5 worm cellular contexts compared by ENCODE assay signal in genomic region chrIV:11903676-11904075, ce11.
TF ChIP-seq lines count a peak whose summit lies in the region.

No protein-coding gene starts in this region.

TF ChIP-seq in whole organism, L1 larva, 84 proteins besides CTCF, POLR2A, EP300 and RAD21:
- TF ChIP-seq nhr-85 (tag; lab: Kevin White, UChicago) (peak; percentile 64), ama-1 (optimal IDR thresholded peaks at IDR 0.05; lab: Kevin White, UChicago) (no peak), lin-14 (GFP tag; optimal IDR thresholded peaks at IDR 0.05; lab: Kevin White, UChicago) (peak; percentile 9), ztf-11 (tag; optimal IDR thresholded peaks at IDR 0.05; lab: Kevin White, UChicago) (no peak)
TF ChIP-seq in whole organism, L1 larva: peak in this region for 2.

TF ChIP-seq in whole organism, L2 larva, 48 proteins besides CTCF, POLR2A, EP300 and RAD21:
- TF ChIP-seq Y55F3AM.14 (GFP tag; optimal IDR thresholded peaks at IDR 0.05; lab: Kevin White, UChicago): no peak
- no peak for TF ChIP-seq nhr-10 (tag; optimal IDR thresholded peaks at IDR 0.05; lab: Kevin White, UChicago)
- no peak for TF ChIP-seq dmd-4 (tag; optimal IDR thresholded peaks at IDR 0.05; lab: Kevin White, UChicago)
- TF ChIP-seq egl-27 (tag; optimal IDR thresholded peaks at IDR 0.05; lab: Kevin White, UChicago): no peak
- TF ChIP-seq F13H6.1 (tag; optimal IDR thresholded peaks at IDR 0.05; lab: Kevin White, UChicago): no peak
- peak; percentile 58 for TF ChIP-seq ceh-16 (tag; optimal IDR thresholded peaks at IDR 0.05; lab: Kevin White, UChicago)
- TF ChIP-seq ZK546.5 (tag; optimal IDR thresholded peaks at IDR 0.05; lab: Kevin White, UChicago): no peak
- TF ChIP-seq sma-9 (GFP tag; optimal IDR thresholded peaks at IDR 0.05; lab: Kevin White, UChicago): peak; percentile 6
- TF ChIP-seq sma-9 (tag; optimal IDR thresholded peaks at IDR 0.05; lab: Kevin White, UChicago): no peak
- no peak for TF ChIP-seq ztf-4 (tag; optimal IDR thresholded peaks at IDR 0.05; lab: Kevin White, UChicago)
- TF ChIP-seq nhr-25 (tag; optimal IDR thresholded peaks at IDR 0.05; lab: Kevin White, UChicago): no peak
- TF ChIP-seq nhr-237 (tag; optimal IDR thresholded peaks at IDR 0.05; lab: Kevin White, UChicago): no peak
- TF ChIP-seq elt-1 (tag; optimal IDR thresholded peaks at IDR 0.05; lab: Kevin White, UChicago): peak; percentile 56
- no peak for TF ChIP-seq sma-3 (GFP tag; optimal IDR thresholded peaks at IDR 0.05; lab: Kevin White, UChicago)
- no peak for TF ChIP-seq lsy-2 (tag; optimal IDR thresholded peaks at IDR 0.05; lab: Kevin White, UChicago)
- no peak for TF ChIP-seq lin-11 (tag; optimal IDR thresholded peaks at IDR 0.05; lab: Kevin White, UChicago)
- no peak for TF ChIP-seq nhr-23 (tag; optimal IDR thresholded peaks at IDR 0.05; lab: Kevin White, UChicago)
- no peak for TF ChIP-seq fos-1 (tag; optimal IDR thresholded peaks at IDR 0.05; lab: Kevin White, UChicago)
- TF ChIP-seq ztf-11 (tag; optimal IDR thresholded peaks at IDR 0.05; lab: Kevin White, UChicago): no peak
- no peak for TF ChIP-seq C34F6.9 (tag; optimal IDR thresholded peaks at IDR 0.05; lab: Kevin White, UChicago)

TF ChIP-seq in whole organism, L3 larva, 47 proteins besides CTCF, POLR2A, EP300 and RAD21:
- TF ChIP-seq elt-1 (tag; optimal IDR thresholded peaks at IDR 0.05; lab: Kevin White, UChicago) (peak; percentile 70), mml-1 (tag; optimal IDR thresholded peaks at IDR 0.05; lab: Kevin White, UChicago) (no peak), tbx-2 (tag; optimal IDR thresholded peaks at IDR 0.05; lab: Kevin White, UChicago) (no peak), nhr-43 (tag; optimal IDR thresholded peaks at IDR 0.05; lab: Kevin White, UChicago; ENCODE audit: poor library complexity, severe bottlenecking) (peak; percentile 61)
TF ChIP-seq in whole organism, L3 larva: peak in this region for 2.

TF ChIP-seq in whole organism, L4 larva, 104 proteins besides CTCF, POLR2A, EP300 and RAD21:
- TF ChIP-seq aha-1 (tag; lab: Kevin White, UChicago) (peak; percentile 24), daf-8 (GFP tag; IDR thresholded peaks at IDR 0.05; lab: Robert Waterston, UW) (no peak)

TF ChIP-seq in whole organism, mixed stage, embryonic, 35 proteins besides CTCF, POLR2A, EP300 and RAD21:
- TF ChIP-seq elt-1 (tag; optimal IDR thresholded peaks at IDR 0.05; lab: Kevin White, UChicago; ENCODE audit: borderline replicate concordance, insufficient read depth): peak; percentile 5
- no peak for TF ChIP-seq ztf-11 (tag; optimal IDR thresholded peaks at IDR 0.05; lab: Kevin White, UChicago)
- TF ChIP-seq snpc-4 (tag; optimal IDR thresholded peaks at IDR 0.05; lab: Kevin White, UChicago): no peak

Comparison
In these comparisons a context has a peak if more than half of its experiments do, and no peak if none do; other contexts are left out.
1. Of the 29 proteins assayed by ChIP-seq in both whole organism, L4 larva and whole organism, L1 larva: peak only in whole organism, L4 larva: aha-1; only in whole organism, L1 larva: none; in both: none; in neither: 28.